Fruit fly (Drosophila melanogaster) whole organism, pupa: ENCODE data around the gene Lsp1gamma.

Experiments used
- CG10348 ChIP-seq: fragments of 200-800 bp; sonication (Bioruptor generic); IDR thresholded peaks from 2 replicates; pipeline ENCODE4 v1.3.6; 2022; ENCODE audit warnings: missing biosample characterization, missing genetic modification characterization
- CG12605 ChIP-seq: fragments of 200-800 bp; sonication (Bioruptor generic); IDR thresholded peaks from 2 replicates; pipeline ENCODE4 v1.3.6; 2022; ENCODE audit warnings: missing biosample characterization, missing genetic modification characterization
- CG34367 ChIP-seq: fragments of 200-800 bp; sonication (Bioruptor generic); optimal IDR thresholded peaks from 2 replicates; lab custom pipeline; 2018; ENCODE audit warnings: missing biosample characterization, mild to moderate bottlenecking, missing genetic modification characterization
- CG4496 ChIP-seq: fragments of 200-800 bp; sonication (Bioruptor generic); IDR thresholded peaks from 3 replicates; pipeline ENCODE4 v1.3.6; 2022; ENCODE audit warnings: missing biosample characterization, missing genetic modification characterization
- CG8159 ChIP-seq: fragments of 200-800 bp; sonication (Bioruptor generic); optimal IDR thresholded peaks from 3 replicates; lab custom pipeline; 2018; ENCODE audit warnings: missing biosample characterization, mild to moderate bottlenecking, missing genetic modification characterization, moderate library complexity
- D1 ChIP-seq: fragments of 200-800 bp; sonication (Bioruptor generic); optimal IDR thresholded peaks from 2 replicates; lab custom pipeline; 2018; ENCODE audit warnings: missing biosample characterization, mild to moderate bottlenecking, missing genetic modification characterization, moderate library complexity
- EcR ChIP-seq: fragments of 200-800 bp; sonication (Bioruptor generic); optimal IDR thresholded peaks from 3 replicates; lab custom pipeline; 2019; ENCODE audit warnings: missing biosample characterization, missing genetic modification characterization, mild to moderate bottlenecking, moderate library complexity, missing genetic modification reagents
- Ets98B ChIP-seq: fragments of 200-800 bp; sonication (Bioruptor generic); IDR thresholded peaks from 2 replicates; pipeline ENCODE4 v1.3.6; 2022; ENCODE audit warnings: missing biosample characterization, missing genetic modification characterization
- Pif1A ChIP-seq: fragments of 200-800 bp; sonication (Bioruptor generic); optimal IDR thresholded peaks from 3 replicates; lab custom pipeline; 2016; ENCODE audit warnings: missing biosample characterization, missing genetic modification characterization
- Pif1B ChIP-seq: fragments of 200-800 bp; sonication (Bioruptor generic); optimal IDR thresholded peaks from 3 replicates; lab custom pipeline; 2016; ENCODE audit warnings: missing biosample characterization, missing genetic modification characterization
- Snoo ChIP-seq: fragments of 200-800 bp; sonication (Bioruptor generic); optimal IDR thresholded peaks from 3 replicates; lab custom pipeline; 2017; ENCODE audit warnings: missing biosample characterization, mild to moderate bottlenecking, missing genetic modification characterization, inconsistent platforms
- gl ChIP-seq: fragments of 200-800 bp; sonication (Bioruptor generic); optimal IDR thresholded peaks from 2 replicates; lab custom pipeline; 2018; ENCODE audit warnings: missing biosample characterization, mild to moderate bottlenecking, missing genetic modification characterization

DNA sequence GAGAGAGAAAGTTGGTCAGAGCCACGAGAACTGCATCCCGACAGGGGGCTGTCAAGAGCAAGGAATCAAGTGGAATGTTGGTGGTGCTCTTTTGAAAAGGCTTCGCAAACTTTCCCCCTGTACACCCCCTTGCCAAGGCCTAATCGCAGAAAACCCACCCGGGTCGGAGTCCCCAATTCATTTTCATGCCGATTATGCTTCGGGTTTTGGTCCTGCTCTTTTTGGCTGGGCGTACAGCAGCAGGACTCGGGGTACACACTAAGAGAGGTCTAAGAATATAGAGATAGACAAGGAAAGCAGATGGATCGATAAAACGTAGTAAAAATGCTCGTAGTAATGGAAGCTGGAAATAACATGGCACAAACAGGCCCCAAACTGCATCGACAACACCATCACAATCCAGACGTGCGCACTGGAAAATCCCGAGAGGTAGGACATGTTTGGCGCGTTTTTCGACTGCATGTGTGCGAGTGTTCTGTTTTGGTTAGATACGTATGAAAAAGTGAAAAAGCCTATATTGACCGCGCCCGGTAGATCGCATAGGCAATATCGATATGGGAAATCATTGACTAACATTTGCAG, 39.4 kb upstream of the Lsp1gamma start:
- TF ChIP-seq CG12605 (GFP tag; lab: Robert Waterston, UW) (no peak), CG34367 (tag; lab: Kevin White, UChicago) (no peak), CG4496 (GFP tag; lab: Robert Waterston, UW) (no peak), EcR (GFP tag; lab: Kevin White, UChicago) (no peak), CG8159 (tag; lab: Kevin White, UChicago) (no peak), D1 (tag; lab: Kevin White, UChicago) (no peak), Ets98B (GFP tag; lab: Robert Waterston, UW) (no peak), Snoo (no peak), Pif1B (GFP tag; lab: Kevin White, UChicago) (no peak), gl (no peak), CG10348 (GFP tag; lab: Robert Waterston, UW) (no peak), Pif1A (GFP tag; lab: Kevin White, UChicago) (no peak)
